Worm (Caenorhabditis elegans) whole organism, mixed stage, embryonic: ENCODE results near the gene B0457.2.

Experiments
- hlh-1 ChIP-seq: fragments of 150-350 bp; optimal IDR thresholded peaks from 2 replicates; lab custom pipeline; 2014; ENCODE audit warnings: missing biosample characterization, missing genetic modification reagents, missing genetic modification characterization
- pha-4 ChIP-seq: fragments of 150-350 bp; optimal IDR thresholded peaks from 2 replicates; lab custom pipeline; 2018; ENCODE audit warnings: missing biosample characterization, missing genetic modification reagents, missing genetic modification characterization
- ztf-11 ChIP-seq: fragments of 150-350 bp; optimal IDR thresholded peaks from 2 replicates; lab custom pipeline; 2014; ENCODE audit warnings: missing biosample characterization, missing genetic modification characterization

DNA sequence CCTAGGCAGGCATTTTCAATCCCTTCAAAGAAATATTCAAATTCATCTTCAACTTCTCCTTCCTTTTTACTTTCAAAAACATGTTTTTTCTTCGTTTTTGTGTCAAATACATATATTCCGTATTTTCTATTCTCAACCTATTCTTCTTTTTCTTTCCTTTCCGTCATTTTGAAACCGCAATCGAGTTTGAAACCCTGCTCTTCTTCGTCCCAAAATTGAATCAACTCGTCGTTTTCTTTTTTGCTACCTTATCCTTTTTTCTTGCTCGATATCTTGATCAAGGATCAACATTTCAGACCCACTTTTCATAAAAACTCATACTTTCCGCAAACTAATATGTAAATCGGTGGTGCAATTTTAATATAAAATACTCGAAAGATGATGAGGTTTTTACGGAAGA, 18.8 kb upstream of the B0457.2 start:
- TF ChIP-seq pha-4 (tag; lab: Kevin White, UChicago) (no peak), ztf-11 (tag; lab: Kevin White, UChicago) (no peak), hlh-1 (tag; lab: Kevin White, UChicago) (no peak)
